Fruit fly (Drosophila melanogaster): ENCODE measurements around the gene ATPsynC.

DNA sequence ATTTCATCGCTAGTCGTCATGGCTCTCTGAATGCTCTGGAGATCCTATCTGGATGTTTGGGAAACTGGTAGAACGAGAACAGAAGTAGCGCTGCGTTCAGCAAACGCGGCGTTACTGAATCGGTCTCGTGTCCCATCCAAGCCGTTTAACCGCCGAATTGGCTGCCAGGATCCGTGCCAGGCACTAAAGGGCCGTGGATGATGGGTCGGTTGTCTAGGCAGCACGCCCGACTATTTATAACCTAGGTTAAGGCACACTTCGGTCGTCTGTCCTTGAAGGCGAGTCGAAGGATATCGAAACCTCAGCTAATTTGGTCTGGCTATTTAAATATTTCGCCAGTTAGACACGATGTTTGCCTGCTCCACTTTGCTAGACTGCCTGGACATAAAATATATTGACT is 15.8 kb upstream of the ATPsynC start, which contains the start of gene CG15564:
- TF ChIP-seq ey (GFP tag; optimal IDR thresholded peaks at IDR 0.05) (no peak), Dfd (GFP tag; optimal IDR thresholded peaks at IDR 0.05) (no peak), br (GFP tag; optimal IDR thresholded peaks at IDR 0.05) (no peak), GATAd (GFP tag; optimal IDR thresholded peaks at IDR 0.05) (no peak), Hr78 (GFP tag; optimal IDR thresholded peaks at IDR 0.05) (no peak), Dif (GFP tag; optimal IDR thresholded peaks at IDR 0.05; ENCODE audit: partially characterized antibody) (no peak), dsf (GFP tag; optimal IDR thresholded peaks at IDR 0.05; ENCODE audit: borderline replicate concordance) (no peak), Myc (optimal IDR thresholded peaks at IDR 0.05) (no peak), woc (GFP tag; optimal IDR thresholded peaks at IDR 0.05) (no peak), lola (GFP tag; optimal IDR thresholded peaks at IDR 0.05) (no peak), h (GFP tag; optimal IDR thresholded peaks at IDR 0.05) (no peak), brk (GFP tag; optimal IDR thresholded peaks at IDR 0.05) (no peak)

All from whole organism, wandering third instar larva.